Worm (Caenorhabditis elegans) whole organism, L4 larva: ENCODE data around the gene C53D6.8.
A peak's percentile ranks its signal among the peaks of the same experiment; 100 is the strongest.

Source experiments
- T20F7.1 ChIP-seq: fragments of 200-800 bp; sonication (Bioruptor generic); optimal IDR thresholded peaks from 2 replicates; lab custom pipeline; 2018; ENCODE audit warnings: mild to moderate bottlenecking, missing genetic modification characterization, missing compliant biosample characterization
- T26A8.4 ChIP-seq: fragments of 200-800 bp; sonication (Bioruptor generic); IDR thresholded peaks from 2 replicates; pipeline ENCODE4 v1.3.6; 2022; ENCODE audit warnings: missing genetic modification characterization, missing compliant biosample characterization
- Y48G9A.11 ChIP-seq: fragments of 200-800 bp; sonication (Bioruptor generic); IDR thresholded peaks from 2 replicates; pipeline ENCODE4 v1.3.6; 2022; ENCODE audit warnings: missing genetic modification reagents, missing genetic modification characterization, missing compliant biosample characterization
- ZK337.2 ChIP-seq: fragments of 200-800 bp; sonication (Bioruptor generic); IDR thresholded peaks from 2 replicates; pipeline ENCODE4 v1.3.6; 2022; ENCODE audit warnings: missing genetic modification reagents, missing genetic modification characterization, missing compliant biosample characterization
- aha-1 ChIP-seq: fragments of 150-350 bp; peaks from one replicate; lab custom pipeline; 2014; ENCODE audit warnings: missing biosample characterization, missing genetic modification characterization
- aly-2 ChIP-seq: sonication (generic microtip); optimal IDR thresholded peaks from 2 replicates; lab custom pipeline; 2018; ENCODE audit warnings: missing biosample characterization, missing genetic modification characterization
- arid-1 ChIP-seq: fragments of 200-800 bp; sonication (Bioruptor generic); conservative IDR thresholded peaks from 2 replicates; pipeline ENCODE4 v1.3.6; 2022; ENCODE audit warnings: missing genetic modification reagents, missing genetic modification characterization, missing compliant biosample characterization
- ceh-62 ChIP-seq: sonication (generic microtip); optimal IDR thresholded peaks from 2 replicates; lab custom pipeline; 2017; ENCODE audit warnings: missing biosample characterization, missing genetic modification characterization
- ctbp-1 ChIP-seq: fragments of 200-800 bp; sonication (Bioruptor generic); IDR thresholded peaks from 2 replicates; pipeline ENCODE4 v1.3.6; 2022; ENCODE audit warnings: missing genetic modification reagents, missing genetic modification characterization, missing compliant biosample characterization
- daf-12 ChIP-seq: fragments of 150-350 bp; optimal IDR thresholded peaks from 2 replicates; lab custom pipeline; 2014; ENCODE audit warnings: missing biosample characterization, missing genetic modification reagents, missing genetic modification characterization
- daf-16 ChIP-seq, 3 experiments: sonication (generic microtip); optimal IDR thresholded peaks; 2 replicates each; lab custom pipeline; 2016 to 2017; ENCODE audit warnings: missing genetic modification characterization in 3 of 3, missing genetic modification reagents in 3 of 3, mild to moderate bottlenecking in 2 of 3, missing compliant biosample characterization in 2 of 3, missing biosample characterization in 1 of 3, moderate library complexity in 1 of 3
- dmd-6 ChIP-seq: fragments of 200-800 bp; sonication (Bioruptor generic); IDR thresholded peaks from 2 replicates; pipeline ENCODE4 v1.3.6; 2022; ENCODE audit warnings: missing genetic modification reagents, missing genetic modification characterization, missing compliant biosample characterization
- egl-43 ChIP-seq: fragments of 200-800 bp; sonication (Bioruptor generic); IDR thresholded peaks from 2 replicates; pipeline ENCODE4 v1.3.6; 2022; ENCODE audit warnings: missing genetic modification reagents, missing genetic modification characterization, missing compliant biosample characterization
- gei-8 ChIP-seq: fragments of 200-800 bp; sonication (Bioruptor generic); optimal IDR thresholded peaks from 2 replicates; lab custom pipeline; 2018; ENCODE audit warnings: mild to moderate bottlenecking, missing genetic modification characterization, missing compliant biosample characterization
- hif-1 ChIP-seq, 2 experiments: sonication (generic microtip); optimal IDR thresholded peaks; 2 replicates each; lab custom pipeline; 2016 to 2017; ENCODE audit warnings: missing compliant biosample characterization in 2 of 2, missing genetic modification characterization in 2 of 2, missing genetic modification reagents in 2 of 2, missing genotype in 2 of 2, mild to moderate bottlenecking in 1 of 2
- hlh-11 ChIP-seq: fragments of 200-800 bp; sonication (Bioruptor generic); optimal IDR thresholded peaks from 2 replicates; lab custom pipeline; 2018; ENCODE audit warnings: mild to moderate bottlenecking, missing genetic modification characterization, missing compliant biosample characterization
- hlh-30 ChIP-seq: sonication (generic microtip); optimal IDR thresholded peaks from 2 replicates; lab custom pipeline; 2017; ENCODE audit warnings: antibody characterized with exemption, mild to moderate bottlenecking, missing genetic modification characterization, missing compliant biosample characterization; ENCODE audit not compliant: insufficient read depth
- jun-1 ChIP-seq: fragments of 150-350 bp; optimal IDR thresholded peaks from 2 replicates; lab custom pipeline; 2014; ENCODE audit warnings: missing biosample characterization, missing genetic modification reagents, missing genetic modification characterization
- lin-29 ChIP-seq: fragments of 200-800 bp; sonication (Bioruptor generic); IDR thresholded peaks from 2 replicates; pipeline ENCODE4 v1.3.6; 2022; ENCODE audit warnings: missing genetic modification reagents, missing genetic modification characterization, missing compliant biosample characterization
- madf-9 ChIP-seq: fragments of 200-800 bp; sonication (Bioruptor generic); conservative IDR thresholded peaks from 2 replicates; pipeline ENCODE4 v1.3.6; 2022; ENCODE audit warnings: missing genetic modification reagents, missing genetic modification characterization, missing compliant biosample characterization
- mxl-3 ChIP-seq: fragments of 200-800 bp; sonication (Bioruptor generic); optimal IDR thresholded peaks from 2 replicates; lab custom pipeline; 2018; ENCODE audit warnings: mild to moderate bottlenecking, missing genetic modification characterization, missing compliant biosample characterization
- nhr-11 ChIP-seq: fragments of 150-350 bp; optimal IDR thresholded peaks from 2 replicates; lab custom pipeline; 2014; ENCODE audit warnings: missing biosample characterization, missing genetic modification characterization
- nhr-111 ChIP-seq: fragments of 200-800 bp; sonication (Bioruptor generic); optimal IDR thresholded peaks from 2 replicates; lab custom pipeline; 2018; ENCODE audit warnings: mild to moderate bottlenecking, missing genetic modification characterization, missing compliant biosample characterization
- nhr-25 ChIP-seq: sonication (generic microtip); optimal IDR thresholded peaks from 2 replicates; lab custom pipeline; 2017; ENCODE audit warnings: missing genetic modification characterization, mild to moderate bottlenecking, missing compliant biosample characterization, antibody characterized with exemption, moderate library complexity, borderline replicate concordance; ENCODE audit not compliant: insufficient read depth
- nhr-28 ChIP-seq: fragments of 150-350 bp; optimal IDR thresholded peaks from 2 replicates; lab custom pipeline; 2014; ENCODE audit warnings: missing biosample characterization, missing genetic modification characterization
- nhr-42 ChIP-seq: fragments of 200-800 bp; sonication (Bioruptor generic); IDR thresholded peaks from 2 replicates; pipeline ENCODE4 v1.3.6; 2022; ENCODE audit warnings: missing genetic modification characterization, missing compliant biosample characterization
- nhr-48 ChIP-seq: sonication (generic microtip); optimal IDR thresholded peaks from 2 replicates; lab custom pipeline; 2016; ENCODE audit warnings: mild to moderate bottlenecking, missing genetic modification characterization, missing compliant biosample characterization
- pha-4 ChIP-seq, 2 experiments: fragments of 150-350 bp in 1 of 2; fragments of 200-800 bp in 1 of 2; sonication (Bioruptor generic) in 1 of 2; IDR thresholded peaks in 1 of 2; optimal IDR thresholded peaks in 1 of 2; 2 replicates each; pipeline versions ENCODE4 v1.3.6 to Lab custom; 2014 to 2022; ENCODE audit warnings: missing genetic modification characterization in 2 of 2, missing genetic modification reagents in 2 of 2, missing biosample characterization in 1 of 2, missing compliant biosample characterization in 1 of 2
- php-3 ChIP-seq: fragments of 200-800 bp; sonication (Bioruptor generic); IDR thresholded peaks from 2 replicates; pipeline ENCODE4 v1.3.6; 2022; ENCODE audit warnings: missing genetic modification reagents, missing genetic modification characterization, missing compliant biosample characterization
- set-16 ChIP-seq: fragments of 200-800 bp; sonication (Bioruptor generic); IDR thresholded peaks from 2 replicates; pipeline ENCODE4 v1.3.6; 2022; ENCODE audit warnings: missing genetic modification reagents, missing genetic modification characterization, missing compliant biosample characterization
- snpc-1.2 ChIP-seq: fragments of 200-800 bp; sonication (Bioruptor generic); IDR thresholded peaks from 2 replicates; pipeline ENCODE4 v1.3.6; 2022; ENCODE audit warnings: missing genetic modification reagents, missing genetic modification characterization, missing compliant biosample characterization
- tra-1 ChIP-seq: fragments of 200-800 bp; sonication (Bioruptor generic); IDR thresholded peaks from 2 replicates; pipeline ENCODE4 v1.3.6; 2022; ENCODE audit warnings: missing genetic modification reagents, missing genetic modification characterization, missing compliant biosample characterization
- unc-39 ChIP-seq: sonication (generic microtip); optimal IDR thresholded peaks from 2 replicates; lab custom pipeline; 2017; ENCODE audit warnings: missing biosample characterization, missing genetic modification characterization
- unc-62 ChIP-seq, 3 experiments: fragments of 150-350 bp in 1 of 3; sonication (generic microtip); optimal IDR thresholded peaks in 2 of 3; peaks in 1 of 3; 1 replicate in 1 of 3; 2 replicates in 2 of 3; lab custom pipeline; 2014 to 2017; ENCODE audit warnings: missing biosample characterization in 3 of 3, missing genetic modification characterization in 3 of 3, missing genetic modification reagents in 3 of 3, missing genotype in 1 of 3
- zfp-2 ChIP-seq: sonication (generic microtip); optimal IDR thresholded peaks from 2 replicates; lab custom pipeline; 2016; ENCODE audit warnings: mild to moderate bottlenecking, missing genetic modification characterization, missing compliant biosample characterization
- ztf-11 ChIP-seq: fragments of 150-350 bp; optimal IDR thresholded peaks from 2 replicates; lab custom pipeline; 2014; ENCODE audit warnings: missing biosample characterization, missing genetic modification characterization

The C53D6.8 gene

ce11 chrIV:8979062-8979612 lies 23.4 kb downstream of the C53D6.8 start:
- TF ChIP-seq set-16 (GFP tag; lab: Robert Waterston, UW) (peak; percentile 95), dmd-6 (GFP tag; lab: Robert Waterston, UW) (no peak; the same call in 1 of the 2 replicates), snpc-1.2 (GFP tag; lab: Robert Waterston, UW) (0 out of 2 replicates have a peak, but pooled peaks have one; percentile 24), ctbp-1 (GFP tag; lab: Robert Waterston, UW) (peak; percentile 23; the same call in 1 of the 2 replicates)

- TF ChIP-seq nhr-11 (tag; lab: Kevin White, UChicago) (peak; percentile 56), unc-39 (no peak), aha-1 (tag; lab: Kevin White, UChicago) (peak; percentile 66), madf-9 (GFP tag; lab: Robert Waterston, UW) (no peak), php-3 (GFP tag; lab: Robert Waterston, UW) (0 out of 2 replicates have a peak, but pooled peaks have one; percentile 31)
Measured at ce11 chrIV:8978047-8978446, 24.5 kb downstream of the C53D6.8 start.

ce11 chrIV:8975331-8975625 lies 27.3 kb downstream of the C53D6.8 start, which contains the start of gene pdzd-8:
pdzd-8 (plus strand) TSS chrIV:8975526.
- TF ChIP-seq T26A8.4 (GFP tag; lab: Robert Waterston, UW) (no peak), ztf-11 (tag; lab: Kevin White, UChicago) (no peak), zfp-2 (tag; lab: Kevin White, UChicago) (no peak), hif-1 (tag; optimal IDR thresholded peaks at IDR 0.05; lab: Kevin White, UChicago) (no peak), ceh-62 (tag; lab: Kevin White, UChicago) (no peak), nhr-48 (tag; lab: Kevin White, UChicago) (no peak), aha-1 (tag; lab: Kevin White, UChicago) (no peak), jun-1 (tag; lab: Kevin White, UChicago) (no peak)

- TF ChIP-seq daf-16 (GFP tag; optimal IDR thresholded peaks at IDR 0.05; lab: Kevin White, UChicago) (peak in 1 of 2 experiments; percentile 24), daf-16 (tag; optimal IDR thresholded peaks at IDR 0.05; lab: Kevin White, UChicago) (no peak), egl-43 (GFP tag; lab: Robert Waterston, UW) (no peak), T26A8.4 (GFP tag; lab: Robert Waterston, UW) (no peak), daf-12 (tag; lab: Kevin White, UChicago) (no peak), tra-1 (no peak), hlh-11 (tag; lab: Kevin White, UChicago) (peak; percentile 25), hlh-30 (peak; percentile 14), nhr-11 (tag; lab: Kevin White, UChicago) (peak; percentile 61), arid-1 (GFP tag; lab: Robert Waterston, UW) (no peak), nhr-42 (GFP tag; lab: Robert Waterston, UW) (no peak), nhr-28 (tag; lab: Kevin White, UChicago) (no peak), aha-1 (tag; lab: Kevin White, UChicago) (peak; percentile 58)
Measured at ce11 chrIV:8974543-8975330, 27.8 kb downstream of the C53D6.8 start.

ce11 chrIV:8973249-8973958 lies 29.1 kb downstream of the C53D6.8 start, which contains the start of gene C53B4.3:
C53B4.3 (minus strand) TSS chrIV:8973712.
- TF ChIP-seq dmd-6 (GFP tag; lab: Robert Waterston, UW): peak; percentile 64
- no peak for TF ChIP-seq nhr-111
- TF ChIP-seq nhr-25 (tag; lab: Kevin White, UChicago): peak; percentile 64
- no peak for TF ChIP-seq arid-1 (GFP tag; lab: Robert Waterston, UW)
- no peak for TF ChIP-seq nhr-11 (tag; lab: Kevin White, UChicago)
- TF ChIP-seq nhr-48 (tag; lab: Kevin White, UChicago): peak; percentile 49
- peak; percentile 90 for TF ChIP-seq ZK337.2
- no peak for TF ChIP-seq lin-29 (GFP tag; lab: Robert Waterston, UW)
- no peak for TF ChIP-seq pha-4 (GFP tag; IDR thresholded peaks at IDR 0.05; lab: Robert Waterston, UW)
- TF ChIP-seq pha-4 (tag; optimal IDR thresholded peaks at IDR 0.05; lab: Kevin White, UChicago): peak; percentile 48
- no peak for TF ChIP-seq unc-62 (GFP tag; optimal IDR thresholded peaks at IDR 0.05 in 1 of 2; lab: Kevin White, UChicago)
- no peak for TF ChIP-seq unc-62 (tag; optimal IDR thresholded peaks at IDR 0.05; lab: Kevin White, UChicago)
- TF ChIP-seq gei-8 (GFP tag; lab: Kevin White, UChicago): no peak
- TF ChIP-seq Y48G9A.11 (GFP tag; lab: Robert Waterston, UW): peak; percentile 78
- TF ChIP-seq T20F7.1 (GFP tag; lab: Kevin White, UChicago): peak; percentile 56
- peak; percentile 31; the same call in 1 of the 2 replicates for TF ChIP-seq snpc-1.2 (GFP tag; lab: Robert Waterston, UW)
- peak; percentile 14 for TF ChIP-seq mxl-3 (GFP tag; lab: Kevin White, UChicago)
- no peak for TF ChIP-seq nhr-42 (GFP tag; lab: Robert Waterston, UW)
- no peak for TF ChIP-seq aly-2
- peak; percentile 75 for TF ChIP-seq nhr-28 (tag; lab: Kevin White, UChicago)
